Fruit fly (Drosophila melanogaster) whole organism, embryonic: Measurements from ENCODE around the gene Top3alpha.

ENCODE experiments used
- Adf1 ChIP-seq: fragments of 200-800 bp; sonication (Bioruptor generic); IDR thresholded peaks from 2 replicates; pipeline ENCODE4 v1.3.6; 2022; ENCODE audit warnings: missing biosample characterization, missing genetic modification characterization
- C15 ChIP-seq: fragments of 200-800 bp; sonication (Bioruptor generic); IDR thresholded peaks from 3 replicates; pipeline ENCODE4 v1.3.6; 2022; ENCODE audit warnings: missing biosample characterization, missing genetic modification characterization
- CG11695 ChIP-seq: fragments of 200-800 bp; sonication (Bioruptor generic); IDR thresholded peaks from 3 replicates; pipeline ENCODE4 v1.3.6; 2022; ENCODE audit warnings: missing biosample characterization, missing genetic modification characterization
- CG13287 ChIP-seq: fragments of 200-800 bp; sonication (Bioruptor generic); IDR thresholded peaks from 2 replicates; pipeline ENCODE4 v1.3.6; 2022; ENCODE audit warnings: missing biosample characterization, missing genetic modification characterization; ENCODE audit not compliant: partially characterized antibody
- CG13296 ChIP-seq: fragments of 200-800 bp; sonication (Bioruptor generic); optimal IDR thresholded peaks from 3 replicates; lab custom pipeline; 2018; ENCODE audit warnings: missing biosample characterization, mild to moderate bottlenecking, missing genetic modification characterization
- CG1529 ChIP-seq: fragments of 200-800 bp; sonication (Bioruptor generic); optimal IDR thresholded peaks from 3 replicates; lab custom pipeline; 2018; ENCODE audit warnings: missing biosample characterization, missing genetic modification characterization
- CG15696 ChIP-seq: fragments of 200-800 bp; sonication (Bioruptor generic); optimal IDR thresholded peaks from 2 replicates; lab custom pipeline; 2019; ENCODE audit warnings: missing biosample characterization, mild to moderate bottlenecking, missing genetic modification characterization, moderate library complexity
- CG17186 ChIP-seq: fragments of 200-800 bp; sonication (Bioruptor generic); optimal IDR thresholded peaks from 3 replicates; lab custom pipeline; 2017; ENCODE audit warnings: missing biosample characterization, missing genetic modification reagents, missing genetic modification characterization
- CG17612 ChIP-seq: fragments of 200-800 bp; sonication (Bioruptor generic); IDR thresholded peaks from 2 replicates; pipeline ENCODE4 v1.3.6; 2022; ENCODE audit warnings: missing biosample characterization, missing genetic modification characterization
- CG31441 ChIP-seq: fragments of 200-800 bp; sonication (Bioruptor generic); IDR thresholded peaks from 2 replicates; pipeline ENCODE4 v1.3.6; 2022; ENCODE audit warnings: missing biosample characterization, missing genetic modification characterization
- CG32532 ChIP-seq: fragments of 200-800 bp; sonication (Bioruptor generic); IDR thresholded peaks from 2 replicates; pipeline ENCODE4 v1.3.6; 2022; ENCODE audit warnings: missing biosample characterization, missing genetic modification characterization
- CG34422 ChIP-seq: fragments of 200-800 bp; sonication (Bioruptor generic); IDR thresholded peaks from 3 replicates; pipeline ENCODE4 v1.3.6; 2022; ENCODE audit warnings: missing biosample characterization, missing genetic modification characterization
- CG3995 ChIP-seq: fragments of 200-800 bp; sonication (Bioruptor generic); optimal IDR thresholded peaks from 3 replicates; lab custom pipeline; 2016; ENCODE audit warnings: missing biosample characterization, missing genetic modification characterization
- CG4707 ChIP-seq: fragments of 200-800 bp; sonication (Bioruptor generic); optimal IDR thresholded peaks from 2 replicates; lab custom pipeline; 2018; ENCODE audit warnings: missing biosample characterization, mild to moderate bottlenecking, missing genetic modification characterization, moderate library complexity
- CG6813 ChIP-seq: fragments of 200-800 bp; sonication (Bioruptor generic); optimal IDR thresholded peaks from 2 replicates; lab custom pipeline; 2017; ENCODE audit warnings: missing biosample characterization, missing genetic modification characterization, mild to moderate bottlenecking, moderate library complexity, missing genetic modification reagents
- CG8944 ChIP-seq: fragments of 200-800 bp; sonication (Bioruptor generic); optimal IDR thresholded peaks from 3 replicates; lab custom pipeline; 2016; ENCODE audit warnings: missing biosample characterization, missing genetic modification characterization
- CG9797 ChIP-seq: fragments of 200-800 bp; sonication (Bioruptor generic); optimal IDR thresholded peaks from 3 replicates; lab custom pipeline; 2018; ENCODE audit warnings: missing biosample characterization, mild to moderate bottlenecking, missing genetic modification characterization
- Fer1 ChIP-seq: fragments of 200-800 bp; sonication (Bioruptor generic); optimal IDR thresholded peaks from 2 replicates; lab custom pipeline; 2017; ENCODE audit warnings: missing biosample characterization, mild to moderate bottlenecking, missing genetic modification characterization
- Gsc ChIP-seq: fragments of 200-800 bp; sonication (Bioruptor generic); IDR thresholded peaks from 2 replicates; pipeline ENCODE4 v1.3.6; 2022; ENCODE audit warnings: missing biosample characterization, missing genetic modification characterization
- H15 ChIP-seq: fragments of 200-800 bp; sonication (Bioruptor generic); IDR thresholded peaks from 3 replicates; pipeline ENCODE4 v1.3.6; 2022; ENCODE audit warnings: missing biosample characterization, missing genetic modification characterization
- Hr3 ChIP-seq: fragments of 200-800 bp; sonication (Bioruptor generic); optimal IDR thresholded peaks from 3 replicates; lab custom pipeline; 2016; ENCODE audit warnings: missing biosample characterization, missing genetic modification characterization
- Hr78 ChIP-seq, 2 experiments: fragments of 200-800 bp in 1 of 2; fragments of >200 bp in 1 of 2; sonication (Bioruptor generic) in 1 of 2; optimal IDR thresholded peaks; 2 replicates each; lab custom pipeline; 2017 to 2019; ENCODE audit warnings: missing biosample characterization in 2 of 2, missing genetic modification characterization in 2 of 2, mild to moderate bottlenecking in 1 of 2, moderate library complexity in 1 of 2
- Lim3 ChIP-seq: fragments of 200-800 bp; sonication (Bioruptor generic); IDR thresholded peaks from 2 replicates; pipeline ENCODE4 v1.3.6; 2022; ENCODE audit warnings: missing biosample characterization, missing genetic modification characterization
- MESR4 ChIP-seq: fragments of 200-800 bp; sonication (Bioruptor generic); optimal IDR thresholded peaks from 2 replicates; lab custom pipeline; 2018; ENCODE audit warnings: missing biosample characterization, mild to moderate bottlenecking, missing genetic modification characterization, moderate library complexity
- Mrtf ChIP-seq: fragments of 200-800 bp; sonication (Bioruptor generic); IDR thresholded peaks from 3 replicates; pipeline ENCODE4 v1.3.6; 2022; ENCODE audit warnings: missing biosample characterization, missing genetic modification characterization
- Sox100B ChIP-seq: fragments of 200-800 bp; sonication (Bioruptor generic); optimal IDR thresholded peaks from 3 replicates; lab custom pipeline; 2018; ENCODE audit warnings: missing biosample characterization, mild to moderate bottlenecking, missing genetic modification characterization
- TFAM ChIP-seq: fragments of 200-800 bp; sonication (Bioruptor generic); optimal IDR thresholded peaks from 2 replicates; lab custom pipeline; 2017; ENCODE audit warnings: missing biosample characterization, missing genetic modification characterization, inconsistent platforms
- bbx ChIP-seq: fragments of 200-800 bp; sonication (Bioruptor generic); IDR thresholded peaks from 2 replicates; pipeline ENCODE4 v1.3.6; 2022; ENCODE audit warnings: missing biosample characterization, missing genetic modification characterization; ENCODE audit not compliant: partially characterized antibody
- btn ChIP-seq: fragments of 200-800 bp; sonication (Bioruptor generic); optimal IDR thresholded peaks from 2 replicates; lab custom pipeline; 2016; ENCODE audit warnings: missing biosample characterization, missing genetic modification characterization
- cas ChIP-seq: fragments of 200-800 bp; sonication (Bioruptor generic); IDR thresholded peaks from 2 replicates; pipeline ENCODE4 v1.3.6; 2022; ENCODE audit warnings: missing biosample characterization, missing genetic modification characterization
- chm ChIP-seq: fragments of 200-800 bp; sonication (Bioruptor generic); IDR thresholded peaks from 2 replicates; pipeline ENCODE4 v1.3.6; 2022; ENCODE audit warnings: missing biosample characterization, missing genetic modification characterization
- chn ChIP-seq: fragments of 200-800 bp; sonication (Bioruptor generic); optimal IDR thresholded peaks from 2 replicates; lab custom pipeline; 2016; ENCODE audit warnings: missing biosample characterization, missing genetic modification characterization
- corto ChIP-seq: fragments of 200-800 bp; sonication (Bioruptor generic); optimal IDR thresholded peaks from 2 replicates; lab custom pipeline; 2016; ENCODE audit warnings: missing biosample characterization, mild to moderate bottlenecking, missing genetic modification characterization, moderate library complexity
- danr ChIP-seq: fragments of 200-800 bp; sonication (Bioruptor generic); IDR thresholded peaks from 2 replicates; pipeline ENCODE4 v1.3.6; 2022; ENCODE audit warnings: missing biosample characterization, missing genetic modification characterization
- fd64A ChIP-seq: fragments of 200-800 bp; sonication (Bioruptor generic); optimal IDR thresholded peaks from 3 replicates; lab custom pipeline; 2018; ENCODE audit warnings: missing biosample characterization, mild to moderate bottlenecking, missing genetic modification characterization
- grn ChIP-seq: fragments of 200-800 bp; sonication (Bioruptor generic); optimal IDR thresholded peaks from 3 replicates; lab custom pipeline; 2017; ENCODE audit warnings: missing biosample characterization, missing genetic modification characterization
- jumu ChIP-seq: fragments of 200-800 bp; sonication (Bioruptor generic); optimal IDR thresholded peaks from 3 replicates; lab custom pipeline; 2016; ENCODE audit warnings: missing biosample characterization, missing genetic modification characterization
- maf-S ChIP-seq: fragments of 200-800 bp; sonication (Bioruptor generic); optimal IDR thresholded peaks from 2 replicates; lab custom pipeline; 2016; ENCODE audit warnings: missing biosample characterization, missing genetic modification characterization
- mld ChIP-seq: fragments of 200-800 bp; sonication (Bioruptor generic); IDR thresholded peaks from 3 replicates; pipeline ENCODE4 v1.3.6; 2022; ENCODE audit warnings: missing biosample characterization, missing genetic modification characterization; ENCODE audit not compliant: partially characterized antibody
- nerfin-1 ChIP-seq: fragments of 200-800 bp; sonication (Bioruptor generic); optimal IDR thresholded peaks from 3 replicates; lab custom pipeline; 2019; ENCODE audit warnings: missing biosample characterization, mild to moderate bottlenecking, missing genetic modification characterization, moderate library complexity
- pum ChIP-seq: fragments of 200-800 bp; sonication (Bioruptor generic); optimal IDR thresholded peaks from 2 replicates; lab custom pipeline; 2016; ENCODE audit warnings: missing biosample characterization, missing genetic modification characterization
- ro ChIP-seq: fragments of 200-800 bp; sonication (Bioruptor generic); IDR thresholded peaks from 2 replicates; pipeline ENCODE4 v1.3.6; 2022; ENCODE audit warnings: missing biosample characterization, missing genetic modification characterization
- schlank ChIP-seq: fragments of 200-800 bp; sonication (Bioruptor generic); optimal IDR thresholded peaks from 2 replicates; lab custom pipeline; 2018; ENCODE audit warnings: missing biosample characterization, mild to moderate bottlenecking, missing genetic modification characterization
- sens-2 ChIP-seq: fragments of 200-800 bp; sonication (Bioruptor generic); IDR thresholded peaks from 2 replicates; pipeline ENCODE4 v1.3.6; 2022; ENCODE audit warnings: missing biosample characterization, missing genetic modification characterization
- slbo ChIP-seq: fragments of 200-800 bp; sonication (Bioruptor generic); IDR thresholded peaks from 2 replicates; pipeline ENCODE4 v1.3.6; 2022; ENCODE audit warnings: missing biosample characterization, missing genetic modification characterization
- sna ChIP-seq: fragments of 200-800 bp; sonication (Bioruptor generic); IDR thresholded peaks from 2 replicates; pipeline ENCODE4 v1.3.6; 2022; ENCODE audit warnings: missing biosample characterization, missing genetic modification characterization; ENCODE audit not compliant: partially characterized antibody
- sr ChIP-seq: fragments of 200-800 bp; sonication (Bioruptor generic); IDR thresholded peaks from 3 replicates; pipeline ENCODE4 v1.3.6; 2022; ENCODE audit warnings: missing biosample characterization, missing genetic modification characterization
- tup ChIP-seq: fragments of 200-800 bp; sonication (Bioruptor generic); optimal IDR thresholded peaks from 2 replicates; lab custom pipeline; 2016; ENCODE audit warnings: missing biosample characterization, mild to moderate bottlenecking, missing genetic modification characterization, moderate library complexity
- vnd ChIP-seq: fragments of 200-800 bp; sonication (Bioruptor generic); IDR thresholded peaks from 3 replicates; pipeline ENCODE4 v1.3.6; 2022; ENCODE audit warnings: missing biosample characterization, missing genetic modification characterization; ENCODE audit not compliant: partially characterized antibody
- zen ChIP-seq: fragments of 200-800 bp; sonication (Bioruptor generic); optimal IDR thresholded peaks from 3 replicates; lab custom pipeline; 2018; ENCODE audit warnings: missing biosample characterization, mild to moderate bottlenecking, missing genetic modification characterization, moderate library complexity

Gene Top3alpha

dm6 chr2L:19517154-19517814 lies 19.3 kb downstream of the Top3alpha start, which contains the start of gene Hasp (continued):
- TF ChIP-seq CG11695 (GFP tag; lab: Robert Waterston, UW) (peak; percentile 48; the same call in 1 of the 3 replicates), CG34422 (GFP tag; lab: Robert Waterston, UW) (peak; percentile 30; the same call in 1 of the 3 replicates), mld (peak; percentile 92), fd64A (GFP tag; lab: Kevin White, UChicago) (no peak), CG31441 (GFP tag; lab: Robert Waterston, UW) (peak; percentile 65), btn (GFP tag; lab: Kevin White, UChicago) (no peak), slbo (peak; percentile 59), tup (GFP tag; lab: Kevin White, UChicago) (no peak), CG4707 (peak; percentile 79), nerfin-1 (tag; lab: Kevin White, UChicago) (peak; percentile 40), maf-S (no peak), grn (GFP tag; lab: Kevin White, UChicago) (no peak), corto (GFP tag; lab: Kevin White, UChicago) (no peak), ro (GFP tag; lab: Robert Waterston, UW) (0 out of 2 replicates have a peak, but pooled peaks have one; percentile 19), MESR4 (no peak), chm (GFP tag; lab: Robert Waterston, UW) (no peak; the same call in 1 of the 2 replicates), sr (GFP tag; lab: Robert Waterston, UW) (no peak), bbx (GFP tag; lab: Robert Waterston, UW) (peak; percentile 89), vnd (peak; percentile 74), Adf1 (GFP tag; lab: Robert Waterston, UW) (no peak), CG17186 (no peak), CG13296 (GFP tag; lab: Kevin White, UChicago) (peak; percentile 37), Gsc (GFP tag; lab: Robert Waterston, UW) (no peak), cas (GFP tag; lab: Robert Waterston, UW) (peak; percentile 47; the same call in 1 of the 2 replicates), Fer1 (peak; percentile 55), CG15696 (tag; lab: Kevin White, UChicago) (no peak), CG8944 (GFP tag; lab: Kevin White, UChicago) (no peak), Hr78 (GFP tag; optimal IDR thresholded peaks at IDR 0.05; lab: Kevin White, UChicago) (no peak), CG3995 (GFP tag; lab: Kevin White, UChicago) (no peak), danr (no peak), C15 (GFP tag; lab: Robert Waterston, UW) (peak; percentile 16; the same call in 1 of the 3 replicates), Mrtf (GFP tag; lab: Robert Waterston, UW) (no peak), TFAM (GFP tag; lab: Kevin White, UChicago) (no peak), CG13287 (GFP tag; lab: Robert Waterston, UW) (peak; percentile 77), CG32532 (GFP tag; lab: Robert Waterston, UW) (peak; percentile 75), CG6813 (GFP tag; lab: Kevin White, UChicago) (peak; percentile 12), jumu (GFP tag; lab: Kevin White, UChicago) (no peak), Lim3 (no peak), Hr3 (GFP tag; lab: Kevin White, UChicago) (peak; percentile 6), chn (GFP tag; lab: Kevin White, UChicago) (no peak), CG1529 (no peak), CG17612 (GFP tag; lab: Robert Waterston, UW) (no peak), pum (GFP tag; lab: Kevin White, UChicago) (no peak), zen (tag; lab: Kevin White, UChicago) (no peak), schlank (no peak), Sox100B (GFP tag; lab: Kevin White, UChicago) (no peak), sna (peak; percentile 87), sens-2 (GFP tag; lab: Robert Waterston, UW) (no peak), CG9797 (GFP tag; lab: Kevin White, UChicago) (no peak), H15 (no peak)
